Fruit fly (Drosophila melanogaster) whole organism, embryonic: ENCODE results near the gene Antp.
A peak's percentile ranks its signal among the peaks of the same experiment; 100 is the strongest.

Experiments used
- Aef1 ChIP-seq: fragments of 200-800 bp; sonication (Bioruptor generic); IDR thresholded peaks from 3 replicates; pipeline ENCODE4 v1.3.6; 2022; ENCODE audit warnings: missing biosample characterization, missing genetic modification characterization
- Atf-2 ChIP-seq: fragments of 200-800 bp; sonication (Bioruptor generic); optimal IDR thresholded peaks from 2 replicates; lab custom pipeline; 2016; ENCODE audit warnings: missing biosample characterization, missing genetic modification characterization
- B-H1 ChIP-seq: fragments of 200-800 bp; sonication (Bioruptor generic); IDR thresholded peaks from 3 replicates; pipeline ENCODE4 v1.3.6; 2022; ENCODE audit warnings: missing biosample characterization, missing genetic modification characterization
- CG10147 ChIP-seq: fragments of 200-800 bp; sonication (Bioruptor generic); optimal IDR thresholded peaks from 2 replicates; lab custom pipeline; 2019; ENCODE audit warnings: missing biosample characterization, mild to moderate bottlenecking, missing genetic modification characterization, moderate library complexity
- CG10274 ChIP-seq: fragments of 200-800 bp; sonication (Bioruptor generic); optimal IDR thresholded peaks from 3 replicates; lab custom pipeline; 2017; ENCODE audit warnings: missing biosample characterization, mild to moderate bottlenecking, missing genetic modification characterization
- CG10565 ChIP-seq: fragments of 200-800 bp; sonication (Bioruptor generic); optimal IDR thresholded peaks from 3 replicates; lab custom pipeline; 2016; ENCODE audit warnings: missing biosample characterization, mild to moderate bottlenecking, missing genetic modification characterization
- CG11504 ChIP-seq: fragments of 200-800 bp; sonication (Bioruptor generic); optimal IDR thresholded peaks from 3 replicates; lab custom pipeline; 2019; ENCODE audit warnings: missing biosample characterization, mild to moderate bottlenecking, missing genetic modification characterization, moderate library complexity
- CG18262 ChIP-seq: fragments of 200-800 bp; optimal IDR thresholded peaks from 3 replicates; lab custom pipeline; 2019; ENCODE audit warnings: missing biosample characterization, mild to moderate bottlenecking, missing genetic modification characterization, moderate library complexity
- CG2116 ChIP-seq: fragments of 200-800 bp; sonication (Bioruptor generic); optimal IDR thresholded peaks from 3 replicates; lab custom pipeline; 2018; ENCODE audit warnings: missing biosample characterization, mild to moderate bottlenecking, missing genetic modification characterization
- CG2202 ChIP-seq: fragments of 200-800 bp; sonication (Bioruptor generic); optimal IDR thresholded peaks from 2 replicates; lab custom pipeline; 2018; ENCODE audit warnings: missing biosample characterization, mild to moderate bottlenecking, missing genetic modification characterization
- CG2712 ChIP-seq: fragments of 200-800 bp; optimal IDR thresholded peaks from 3 replicates; lab custom pipeline; 2019; ENCODE audit warnings: missing biosample characterization, mild to moderate bottlenecking, missing genetic modification characterization, moderate library complexity
- CG3726 ChIP-seq: fragments of 200-800 bp; sonication (Bioruptor generic); IDR thresholded peaks from 3 replicates; pipeline ENCODE4, ENCODE4 v1.3.6; 2022; ENCODE audit warnings: missing biosample characterization, missing genetic modification characterization
- CG4404 ChIP-seq: fragments of 200-800 bp; sonication (Bioruptor generic); IDR thresholded peaks from 2 replicates; pipeline ENCODE4 v1.3.6; 2022; ENCODE audit warnings: missing biosample characterization, missing genetic modification characterization
- CG6689 ChIP-seq: fragments of 200-800 bp; sonication (Bioruptor generic); IDR thresholded peaks from 2 replicates; pipeline ENCODE4 v1.3.6; 2022; ENCODE audit warnings: missing biosample characterization, missing genetic modification characterization
- CG6813 ChIP-seq: fragments of 200-800 bp; sonication (Bioruptor generic); optimal IDR thresholded peaks from 2 replicates; lab custom pipeline; 2017; ENCODE audit warnings: missing biosample characterization, missing genetic modification characterization, mild to moderate bottlenecking, moderate library complexity, missing genetic modification reagents
- CG7357 ChIP-seq: fragments of 200-800 bp; sonication (Bioruptor generic); IDR thresholded peaks from 3 replicates; pipeline ENCODE4 v1.3.6; 2022; ENCODE audit warnings: missing biosample characterization, missing genetic modification characterization
- CG7556 ChIP-seq: fragments of 200-800 bp; sonication (Bioruptor generic); optimal IDR thresholded peaks from 2 replicates; lab custom pipeline; 2017; ENCODE audit warnings: missing biosample characterization, mild to moderate bottlenecking, missing genetic modification characterization
- CG8478 ChIP-seq: fragments of >200 bp; optimal IDR thresholded peaks from 2 replicates; lab custom pipeline; 2018
- CG9876 ChIP-seq: fragments of 200-800 bp; sonication (Bioruptor generic); optimal IDR thresholded peaks from 2 replicates; lab custom pipeline; 2016; ENCODE audit warnings: missing biosample characterization, missing genetic modification characterization
- Hey ChIP-seq: fragments of 200-800 bp; sonication (Bioruptor generic); optimal IDR thresholded peaks from 3 replicates; lab custom pipeline; 2018; ENCODE audit warnings: missing biosample characterization, mild to moderate bottlenecking, missing genetic modification characterization
- Hsf ChIP-seq: fragments of 200-800 bp; sonication (Bioruptor generic); optimal IDR thresholded peaks from 3 replicates; lab custom pipeline; 2016; ENCODE audit warnings: missing biosample characterization, missing genetic modification characterization
- Kr ChIP-seq: fragments of 200-800 bp; sonication (Bioruptor generic); optimal IDR thresholded peaks from 2 replicates; lab custom pipeline; 2017; ENCODE audit warnings: missing biosample characterization, mild to moderate bottlenecking, missing genetic modification characterization
- MBD-R2 ChIP-seq: fragments of 200-800 bp; sonication (Bioruptor generic); IDR thresholded peaks from 2 replicates; pipeline ENCODE4 v1.3.6; 2022; ENCODE audit warnings: missing biosample characterization, missing genetic modification characterization
- MTF-1 ChIP-seq: fragments of 200-800 bp; sonication (Bioruptor generic); optimal IDR thresholded peaks from 2 replicates; lab custom pipeline; 2018; ENCODE audit warnings: missing biosample characterization, mild to moderate bottlenecking, missing genetic modification characterization, borderline replicate concordance
- Med ChIP-seq: fragments of 200-800 bp; sonication (Bioruptor generic); peaks from one replicate; lab custom pipeline; 2016; ENCODE audit warnings: missing biosample characterization, missing genetic modification characterization, mild to moderate bottlenecking, inconsistent platforms, moderate library complexity
- NC2β ChIP-seq: fragments of 200-800 bp; sonication (Bioruptor generic); optimal IDR thresholded peaks from 2 replicates; lab custom pipeline; 2016; ENCODE audit warnings: missing biosample characterization, missing genetic modification characterization
- NFAT ChIP-seq: fragments of 200-800 bp; sonication (Bioruptor generic); IDR thresholded peaks from 2 replicates; pipeline ENCODE4 v1.3.6; 2022; ENCODE audit warnings: missing biosample characterization, missing genetic modification characterization
- Pdp1 ChIP-seq, 2 experiments: fragments of 200-800 bp; sonication (Bioruptor generic); optimal IDR thresholded peaks; 3 replicates each; lab custom pipeline; 2016; ENCODE audit warnings: missing biosample characterization in 2 of 2, missing genetic modification characterization in 2 of 2, mild to moderate bottlenecking in 1 of 2, moderate library complexity in 1 of 2
- Sox100B ChIP-seq: fragments of 200-800 bp; sonication (Bioruptor generic); optimal IDR thresholded peaks from 3 replicates; lab custom pipeline; 2018; ENCODE audit warnings: missing biosample characterization, mild to moderate bottlenecking, missing genetic modification characterization
- Vsx1 ChIP-seq: fragments of 200-800 bp; sonication (Bioruptor generic); optimal IDR thresholded peaks from 2 replicates; lab custom pipeline; 2017; ENCODE audit warnings: missing biosample characterization, mild to moderate bottlenecking, missing genetic modification characterization, missing genetic modification reagents
- ac ChIP-seq: fragments of 200-800 bp; sonication (Bioruptor generic); optimal IDR thresholded peaks from 3 replicates; lab custom pipeline; 2017; ENCODE audit warnings: missing biosample characterization, mild to moderate bottlenecking, missing genetic modification characterization
- al ChIP-seq: fragments of 200-800 bp; sonication (Bioruptor generic); IDR thresholded peaks from 2 replicates; pipeline ENCODE4 v1.3.6; 2022; ENCODE audit warnings: missing biosample characterization, missing genetic modification characterization
- chinmo ChIP-seq: fragments of 200-800 bp; sonication (Bioruptor generic); IDR thresholded peaks from 4 replicates; pipeline ENCODE4 v1.3.6; 2022; ENCODE audit warnings: missing biosample characterization, missing genetic modification characterization; ENCODE audit not compliant: partially characterized antibody
- emc ChIP-seq: fragments of 200-800 bp; sonication (Bioruptor generic); optimal IDR thresholded peaks from 2 replicates; lab custom pipeline; 2016; ENCODE audit warnings: missing biosample characterization, missing genetic modification characterization
- eyg ChIP-seq: fragments of 200-800 bp; sonication (Bioruptor generic); optimal IDR thresholded peaks from 3 replicates; lab custom pipeline; 2016; ENCODE audit warnings: missing biosample characterization, missing genetic modification characterization
- fru ChIP-seq: fragments of >200 bp; optimal IDR thresholded peaks from 2 replicates; lab custom pipeline; 2017
- gsb ChIP-seq: fragments of 200-800 bp; sonication (Bioruptor generic); IDR thresholded peaks from 2 replicates; pipeline ENCODE4 v1.3.6; 2022; ENCODE audit warnings: missing biosample characterization, missing genetic modification characterization
- ham ChIP-seq: fragments of 200-800 bp; sonication (Bioruptor generic); IDR thresholded peaks from 2 replicates; pipeline ENCODE4 v1.3.6; 2022; ENCODE audit warnings: missing biosample characterization, missing genetic modification characterization
- lilli ChIP-seq: fragments of 200-800 bp; sonication (Bioruptor generic); optimal IDR thresholded peaks from 3 replicates; lab custom pipeline; 2016; ENCODE audit warnings: missing biosample characterization, missing genetic modification characterization
- lmd ChIP-seq: fragments of 200-800 bp; sonication (Bioruptor generic); IDR thresholded peaks from 2 replicates; pipeline ENCODE4 v1.3.6; 2022; ENCODE audit warnings: missing biosample characterization, missing genetic modification characterization
- luna ChIP-seq: fragments of 200-800 bp; sonication (Bioruptor generic); optimal IDR thresholded peaks from 2 replicates; lab custom pipeline; 2016; ENCODE audit warnings: missing biosample characterization, missing genetic modification characterization
- maf-S ChIP-seq: fragments of 200-800 bp; sonication (Bioruptor generic); optimal IDR thresholded peaks from 2 replicates; lab custom pipeline; 2016; ENCODE audit warnings: missing biosample characterization, missing genetic modification characterization
- mirr ChIP-seq: fragments of 200-800 bp; sonication (Bioruptor generic); optimal IDR thresholded peaks from 3 replicates; lab custom pipeline; 2018; ENCODE audit warnings: missing biosample characterization, mild to moderate bottlenecking, missing genetic modification characterization
- peb ChIP-seq: fragments of 200-800 bp; sonication (Bioruptor generic); IDR thresholded peaks from 2 replicates; pipeline ENCODE4 v1.3.6; 2022; ENCODE audit warnings: missing biosample characterization, missing genetic modification characterization
- pnt ChIP-seq: fragments of 200-800 bp; sonication (Bioruptor generic); optimal IDR thresholded peaks from 3 replicates; lab custom pipeline; 2016; ENCODE audit warnings: missing biosample characterization, missing genetic modification characterization
- prd ChIP-seq, 3 experiments: fragments of >200 bp in 2 of 3; fragments of 200-800 bp in 1 of 3; sonication (Bioruptor generic) in 1 of 3; optimal IDR thresholded peaks in 2 of 3; IDR thresholded peaks in 1 of 3; 2 replicates in 2 of 3; 3 replicates in 1 of 3; pipeline versions ENCODE4 v1.3.6 to Lab custom; 2017 to 2022; ENCODE audit warnings: missing biosample characterization in 1 of 3, missing genetic modification characterization in 1 of 3
- ro ChIP-seq: fragments of 200-800 bp; sonication (Bioruptor generic); IDR thresholded peaks from 2 replicates; pipeline ENCODE4 v1.3.6; 2022; ENCODE audit warnings: missing biosample characterization, missing genetic modification characterization
- sens ChIP-seq: fragments of 200-800 bp; sonication (Bioruptor generic); peaks from one replicate; lab custom pipeline; 2016; ENCODE audit warnings: missing biosample characterization, missing genetic modification characterization
- stc ChIP-seq: fragments of 200-800 bp; sonication (Bioruptor generic); IDR thresholded peaks from 2 replicates; pipeline ENCODE4 v1.3.6; 2022; ENCODE audit warnings: missing biosample characterization, missing genetic modification characterization
- tap ChIP-seq: fragments of 200-800 bp; optimal IDR thresholded peaks from 3 replicates; lab custom pipeline; 2019; ENCODE audit warnings: missing biosample characterization, mild to moderate bottlenecking, missing genetic modification characterization, moderate library complexity
- trh ChIP-seq: fragments of 200-800 bp; sonication (Bioruptor generic); optimal IDR thresholded peaks from 2 replicates; lab custom pipeline; 2016; ENCODE audit warnings: missing biosample characterization, missing genetic modification characterization
- zfh1 ChIP-seq: fragments of 200-800 bp; sonication (Bioruptor generic); IDR thresholded peaks from 3 replicates; pipeline ENCODE4 v1.3.6; 2022; ENCODE audit warnings: missing biosample characterization, missing genetic modification characterization

Antp gene

DNA sequence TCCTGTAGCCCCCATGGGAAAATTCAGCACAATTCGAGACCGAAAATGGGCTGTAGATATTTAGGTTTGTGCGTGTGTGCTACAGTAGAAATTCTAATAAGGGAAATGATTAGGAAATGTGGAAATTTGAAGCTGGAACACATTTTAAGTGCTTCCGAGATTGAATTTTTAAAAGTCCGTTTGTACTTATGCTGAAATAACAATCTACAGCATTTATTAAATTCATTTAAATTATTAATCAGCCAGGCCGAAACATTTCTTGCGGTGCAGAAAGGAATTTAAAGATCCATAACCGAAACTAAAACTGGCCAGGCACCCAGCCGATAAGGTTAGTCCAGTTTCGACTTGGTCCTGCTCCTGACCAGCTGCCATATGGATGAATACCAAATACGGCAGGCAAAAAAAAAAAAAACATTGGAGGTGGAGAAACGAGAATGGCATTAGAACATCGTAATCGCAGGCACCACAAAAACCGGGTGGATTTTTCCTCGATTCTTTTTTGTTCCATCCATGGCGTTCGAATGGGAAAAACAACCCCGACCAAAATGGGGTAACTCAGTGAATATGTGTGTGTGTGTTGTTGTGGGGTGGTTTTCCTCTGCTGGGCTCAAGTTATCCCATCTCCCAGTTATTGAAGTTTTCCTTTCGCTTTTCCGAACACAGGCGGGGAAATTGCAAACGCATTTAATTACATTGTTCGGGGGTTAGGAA lies 77.6 kb downstream of the Antp start (continued):
- TF ChIP-seq pnt, result no peak
- peak; percentile 22; the same call in 1 of the 2 replicates for TF ChIP-seq CG6689 (GFP tag; lab: Robert Waterston, UW)
- TF ChIP-seq maf-S, result no peak
- TF ChIP-seq Pdp1 (GFP tag; optimal IDR thresholded peaks at IDR 0.05; lab: Kevin White, UChicago), result no peak
- no peak for TF ChIP-seq Atf-2 (GFP tag; lab: Kevin White, UChicago)
- TF ChIP-seq CG2202 (tag; lab: Kevin White, UChicago), result no peak
- no peak for TF ChIP-seq lmd (GFP tag; lab: Robert Waterston, UW)
- no peak for TF ChIP-seq CG2712 (tag; lab: Kevin White, UChicago)
- TF ChIP-seq ac, result no peak
- no peak for TF ChIP-seq peb (GFP tag; lab: Robert Waterston, UW)
- TF ChIP-seq NFAT (GFP tag; lab: Robert Waterston, UW), result no peak
- TF ChIP-seq CG11504 (tag; lab: Kevin White, UChicago), result peak; percentile 29
- no peak for TF ChIP-seq stc (GFP tag; lab: Robert Waterston, UW)
- TF ChIP-seq emc (GFP tag; lab: Kevin White, UChicago), result no peak
- no peak for TF ChIP-seq CG7357 (GFP tag; lab: Robert Waterston, UW)
- no peak for TF ChIP-seq CG10565 (GFP tag; lab: Kevin White, UChicago)
- TF ChIP-seq zfh1, result peak; percentile 24; the same call in 1 of the 3 replicates
- no peak for TF ChIP-seq Vsx1
- no peak for TF ChIP-seq chinmo
- no peak for TF ChIP-seq Kr (GFP tag; lab: Kevin White, UChicago)
- TF ChIP-seq Sox100B, result no peak
- no peak for TF ChIP-seq eyg (GFP tag; lab: Kevin White, UChicago)
- no peak for TF ChIP-seq MBD-R2 (GFP tag; lab: Robert Waterston, UW)
- no peak for TF ChIP-seq trh
- no peak for TF ChIP-seq tap
- TF ChIP-seq sens (GFP tag; lab: Kevin White, UChicago), result peak; percentile 60
- no peak for TF ChIP-seq ro (GFP tag; lab: Robert Waterston, UW)
- TF ChIP-seq CG9876 (GFP tag; lab: Kevin White, UChicago), result no peak
- no peak for TF ChIP-seq MTF-1
- no peak for TF ChIP-seq al (GFP tag; lab: Robert Waterston, UW)
- no peak for TF ChIP-seq CG10274 (GFP tag; lab: Kevin White, UChicago)
- TF ChIP-seq CG8478 (lab: Kevin White, UChicago), result no peak
- no peak for TF ChIP-seq prd (optimal IDR thresholded peaks at IDR 0.05; lab: Kevin White, UChicago)
- TF ChIP-seq prd (GFP tag; IDR thresholded peaks at IDR 0.05; lab: Robert Waterston, UW), result peak; percentile 22; the same call in 1 of the 3 replicates
- TF ChIP-seq CG10147 (GFP tag; lab: Kevin White, UChicago), result no peak
- no peak for TF ChIP-seq B-H1 (GFP tag; lab: Robert Waterston, UW)
- TF ChIP-seq lilli (GFP tag; lab: Kevin White, UChicago), result no peak
- no peak for TF ChIP-seq NC2β (GFP tag; lab: Kevin White, UChicago)
- TF ChIP-seq fru (lab: Kevin White, UChicago), result no peak
- no peak for TF ChIP-seq ham (GFP tag; lab: Robert Waterston, UW)
- no peak for TF ChIP-seq Hey (tag; lab: Kevin White, UChicago)
- TF ChIP-seq CG4404, result peak; percentile 29; the same call in 1 of the 2 replicates
- no peak for TF ChIP-seq CG2116 (GFP tag; lab: Kevin White, UChicago)
- TF ChIP-seq Med (GFP tag; lab: Kevin White, UChicago), result peak; percentile 13
- no peak for TF ChIP-seq Aef1 (GFP tag; lab: Robert Waterston, UW)
- no peak for TF ChIP-seq Hsf (GFP tag; lab: Kevin White, UChicago)
- TF ChIP-seq luna (GFP tag; lab: Kevin White, UChicago), result no peak
- no peak for TF ChIP-seq CG18262 (tag; lab: Kevin White, UChicago)
- no peak for TF ChIP-seq gsb
- no peak for TF ChIP-seq CG7556 (GFP tag; lab: Kevin White, UChicago)
- no peak for TF ChIP-seq CG3726 (GFP tag; lab: Robert Waterston, UW)
- TF ChIP-seq mirr (GFP tag; lab: Kevin White, UChicago), result no peak
- TF ChIP-seq CG6813 (GFP tag; lab: Kevin White, UChicago), result no peak
